Worm (Caenorhabditis elegans): ENCODE measurements around the gene F02D10.6.
A peak's percentile ranks its signal among the peaks of the same experiment; 100 is the strongest.

Gene F02D10.6

DNA sequence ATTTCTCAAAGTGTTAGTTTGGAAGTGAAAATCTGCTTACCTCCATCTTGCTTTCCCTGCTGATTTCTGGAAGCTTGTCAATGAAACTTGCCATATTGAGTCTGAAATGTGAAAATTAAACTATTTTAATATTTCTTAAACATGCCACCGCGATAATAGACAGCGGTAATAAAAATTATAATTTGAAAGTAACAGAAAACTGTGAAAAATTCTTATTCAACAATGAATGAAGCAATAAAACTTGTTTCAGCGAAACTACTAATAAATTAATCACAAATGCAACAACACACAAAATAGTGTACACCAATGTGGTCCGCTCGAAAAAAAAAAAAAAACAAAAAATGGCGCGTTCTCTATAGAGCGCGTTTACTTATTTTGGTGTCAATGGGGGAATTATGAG lies at the start of gene F02D10.6:
F02D10.6 (minus strand) TSS at position 101 of the 400 bp plus-strand sequence.
- TF ChIP-seq sma-9 (GFP tag; optimal IDR thresholded peaks at IDR 0.05) (no peak), sma-9 (tag; optimal IDR thresholded peaks at IDR 0.05) (no peak), skn-1 (tag; optimal IDR thresholded peaks at IDR 0.05) (no peak)

DNA sequence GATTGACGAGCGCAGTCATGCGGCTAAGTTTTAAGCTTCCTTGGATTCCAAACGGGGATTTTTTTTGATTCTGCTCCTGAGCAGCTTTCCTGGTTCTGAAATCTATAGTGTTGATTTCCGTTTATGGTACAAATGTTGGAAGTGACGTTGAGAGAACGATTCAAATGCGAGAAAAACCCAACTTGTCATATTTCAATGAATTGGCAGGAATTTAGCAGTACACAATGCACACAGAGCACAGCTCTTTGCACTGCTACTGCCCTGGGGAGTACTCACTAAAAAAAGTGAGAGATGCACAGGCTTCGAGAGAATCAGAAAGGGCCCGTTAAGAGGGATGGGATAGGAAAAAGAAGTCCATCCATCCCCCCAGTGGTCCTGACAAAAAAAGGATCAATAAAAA lies 49.1 kb upstream of the F02D10.6 start, which contains the start of gene sad-1:
sad-1 (minus strand) TSS at position 101 of the 400 bp plus-strand sequence.
- TF ChIP-seq C34F6.9 (tag; optimal IDR thresholded peaks at IDR 0.05), result peak; percentile 26
- TF ChIP-seq mab-5 (tag; optimal IDR thresholded peaks at IDR 0.05), result no peak

DNA sequence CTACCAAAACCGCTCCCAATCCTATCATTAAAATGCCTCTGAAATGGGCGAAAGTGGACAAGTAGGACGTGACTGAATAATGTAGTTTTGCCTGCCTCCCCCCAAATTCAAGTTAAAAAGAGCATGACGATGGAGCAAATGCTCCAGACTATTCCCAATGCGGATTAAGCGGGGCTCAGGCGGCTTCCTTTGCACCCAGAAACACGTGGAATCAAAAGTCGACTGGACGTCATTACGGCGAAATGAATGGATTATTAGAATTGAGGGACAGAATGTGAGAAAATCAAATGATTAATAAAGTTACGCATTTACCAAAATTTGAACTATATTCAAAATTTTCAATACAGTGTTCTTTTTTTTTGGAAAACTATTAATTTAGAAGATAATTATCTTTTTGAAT lies 48.4 kb upstream of the F02D10.6 start:
- TF ChIP-seq lsy-2 (tag; optimal IDR thresholded peaks at IDR 0.05), result peak in 1 of 2 experiments; percentile 6
- no peak for TF ChIP-seq peb-1 (tag; optimal IDR thresholded peaks at IDR 0.05)
- TF ChIP-seq nhr-129 (tag; optimal IDR thresholded peaks at IDR 0.05), result no peak
- peak; percentile 35 for TF ChIP-seq crh-2 (tag; optimal IDR thresholded peaks at IDR 0.05)
- no peak for TF ChIP-seq blmp-1 (tag; optimal IDR thresholded peaks at IDR 0.05; ENCODE audit: insufficient read depth)
- no peak for TF ChIP-seq lin-11 (tag; optimal IDR thresholded peaks at IDR 0.05)
- no peak for TF ChIP-seq unc-62 (GFP tag; optimal IDR thresholded peaks at IDR 0.05)

DNA sequence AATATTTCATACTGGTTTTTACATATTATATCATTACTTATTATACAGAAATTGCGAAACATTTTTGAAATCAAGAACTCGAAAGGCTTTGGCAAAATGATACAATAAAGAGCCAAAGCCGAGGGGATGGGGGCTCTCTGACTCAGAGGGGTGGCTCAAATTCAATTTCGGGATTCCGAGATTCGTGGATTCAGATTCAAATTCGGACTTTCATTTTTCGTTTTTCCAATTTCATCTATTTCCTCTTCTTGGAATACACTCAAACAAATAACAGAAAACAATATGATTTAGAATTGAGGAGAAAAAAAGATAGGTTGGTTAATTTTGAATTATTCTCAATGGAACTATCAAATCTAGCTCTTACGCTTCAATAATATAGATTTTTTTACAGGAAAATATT lies 47.6 kb upstream of the F02D10.6 start:
- TF ChIP-seq R02D3.7 (tag; optimal IDR thresholded peaks at IDR 0.05) (no peak), sem-4 (tag; optimal IDR thresholded peaks at IDR 0.05) (peak; percentile 2)

DNA sequence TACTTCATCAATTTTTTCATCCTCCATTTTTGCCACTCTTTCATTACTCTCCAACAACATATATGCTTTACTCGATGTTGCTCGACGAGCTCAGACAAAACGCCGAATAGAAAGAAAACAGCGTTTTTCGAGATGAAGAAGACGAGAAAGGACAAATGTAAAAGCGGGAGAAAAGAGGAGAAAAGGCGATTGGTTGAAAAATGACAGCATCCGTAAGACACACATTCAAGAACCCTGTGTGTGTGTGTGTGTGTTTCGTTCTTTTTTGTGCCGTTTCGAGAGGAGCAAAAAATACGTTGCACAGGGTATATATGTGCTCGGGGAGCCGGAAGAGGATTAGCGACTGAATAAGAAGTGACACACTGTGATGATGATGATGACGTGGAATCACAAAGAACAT lies 42.3 kb upstream of the F02D10.6 start:
- TF ChIP-seq lin-11 (tag; optimal IDR thresholded peaks at IDR 0.05) (no peak), C34F6.9 (tag; optimal IDR thresholded peaks at IDR 0.05) (peak; percentile 17), lsy-2 (tag; optimal IDR thresholded peaks at IDR 0.05) (peak in 1 of 2 experiments; percentile 25), blmp-1 (tag; optimal IDR thresholded peaks at IDR 0.05; ENCODE audit: insufficient read depth) (no peak), unc-55 (GFP tag; optimal IDR thresholded peaks at IDR 0.05) (peak; percentile 74), crh-2 (tag; optimal IDR thresholded peaks at IDR 0.05) (peak; percentile 37), mab-5 (tag; optimal IDR thresholded peaks at IDR 0.05) (peak; percentile 26), zag-1 (tag; optimal IDR thresholded peaks at IDR 0.05) (peak; percentile 30), lin-39 (tag; optimal IDR thresholded peaks at IDR 0.05) (peak; percentile 30)

DNA sequence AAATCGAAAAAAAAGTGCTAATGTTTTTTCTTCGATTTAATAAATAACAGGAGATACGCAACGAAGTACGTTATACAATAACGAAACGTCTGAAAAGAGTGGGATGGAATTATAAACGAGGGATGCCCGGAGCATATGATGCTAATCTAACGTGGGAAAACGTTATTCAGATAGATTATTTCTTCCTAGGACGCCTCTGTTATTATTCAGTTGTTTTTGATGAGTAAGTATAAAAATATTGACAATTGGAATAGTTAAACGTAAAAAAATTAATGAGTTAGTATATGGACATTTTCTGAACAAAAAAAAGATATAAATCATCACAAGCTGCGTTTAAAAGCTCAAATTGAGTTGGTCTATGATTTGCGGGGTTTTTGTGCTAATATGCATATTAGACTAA lies 33.3 kb upstream of the F02D10.6 start, which contains the start of gene srd-51:
srd-51 (minus strand) TSS at position 101 of the 400 bp plus-strand sequence.
- no peak for TF ChIP-seq snpc-4 (tag; optimal IDR thresholded peaks at IDR 0.05)
- no peak for TF ChIP-seq unc-62 (GFP tag; optimal IDR thresholded peaks at IDR 0.05)
- TF ChIP-seq sem-4 (tag; optimal IDR thresholded peaks at IDR 0.05), result no peak
- no peak for TF ChIP-seq peb-1 (tag; optimal IDR thresholded peaks at IDR 0.05)
- TF ChIP-seq mdl-1 (tag; optimal IDR thresholded peaks at IDR 0.05), result no peak
- TF ChIP-seq nhr-23 (tag; optimal IDR thresholded peaks at IDR 0.05), result no peak
- no peak for TF ChIP-seq ceh-16 (tag; optimal IDR thresholded peaks at IDR 0.05)
- TF ChIP-seq Y55F3AM.14 (GFP tag; optimal IDR thresholded peaks at IDR 0.05), result no peak
- no peak for TF ChIP-seq C34F6.9 (tag; optimal IDR thresholded peaks at IDR 0.05)
- TF ChIP-seq ama-1 (optimal IDR thresholded peaks at IDR 0.05), result no peak
- no peak for TF ChIP-seq unc-39 (tag; optimal IDR thresholded peaks at IDR 0.05)
- no peak for TF ChIP-seq nhr-129 (tag; optimal IDR thresholded peaks at IDR 0.05)
- no peak for TF ChIP-seq gmeb-1 (tag; optimal IDR thresholded peaks at IDR 0.05)
- TF ChIP-seq nhr-21 (tag; optimal IDR thresholded peaks at IDR 0.05), result no peak
- no peak for TF ChIP-seq ztf-1 (GFP tag; conservative IDR thresholded peaks at IDR 0.05)

DNA sequence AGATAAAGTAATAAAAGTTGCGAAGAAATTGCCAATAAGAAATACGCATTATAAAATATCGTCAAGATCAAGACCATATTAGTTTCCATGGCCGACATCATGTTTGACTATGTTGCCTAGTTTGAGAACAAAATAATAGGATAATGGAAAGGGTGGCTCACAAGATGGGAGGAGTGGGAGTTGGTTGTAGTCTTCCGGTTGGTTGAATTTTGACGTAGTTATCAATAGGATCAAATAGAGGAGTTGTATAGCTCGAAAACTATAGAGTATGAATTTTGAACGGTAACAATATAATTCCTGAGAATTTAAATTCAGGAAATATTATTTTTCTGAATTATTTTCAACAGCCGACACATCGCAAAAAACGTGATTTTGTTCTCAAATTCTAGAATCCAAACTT lies 30.2 kb upstream of the F02D10.6 start, which contains the start of gene srd-50:
srd-50 (minus strand) TSS at position 101 of the 400 bp plus-strand sequence.
- no peak for TF ChIP-seq elt-3 (tag; optimal IDR thresholded peaks at IDR 0.05)
- TF ChIP-seq dmd-4 (tag; optimal IDR thresholded peaks at IDR 0.05), result no peak
- no peak for TF ChIP-seq lsy-2 (tag; optimal IDR thresholded peaks at IDR 0.05)
- TF ChIP-seq snpc-4 (tag; optimal IDR thresholded peaks at IDR 0.05), result no peak
- no peak for TF ChIP-seq ztf-1 (GFP tag; conservative IDR thresholded peaks at IDR 0.05)
